Worm (Caenorhabditis elegans) whole organism, early embryonic: Measurements from ENCODE around the gene cpf-1.

Experiments used
- B0310.2 ChIP-seq: sonication (generic microtip); optimal IDR thresholded peaks from 2 replicates; lab custom pipeline; 2016; ENCODE audit warnings: mild to moderate bottlenecking, missing genetic modification characterization, missing compliant biosample characterization
- F13C5.2 ChIP-seq: sonication (generic microtip); optimal IDR thresholded peaks from 2 replicates; lab custom pipeline; 2017; ENCODE audit warnings: mild to moderate bottlenecking, missing genetic modification characterization, inconsistent platforms, missing compliant biosample characterization
- aly-1 ChIP-seq: sonication (generic microtip); optimal IDR thresholded peaks from 2 replicates; lab custom pipeline; 2016; ENCODE audit warnings: missing genetic modification characterization, missing compliant biosample characterization
- ama-1 ChIP-seq: fragments of 150-350 bp; optimal IDR thresholded peaks from 2 replicates; lab custom pipeline; 2014
- ceh-13 ChIP-seq: fragments of 200-800 bp; sonication (Bioruptor generic); optimal IDR thresholded peaks from 2 replicates; lab custom pipeline; 2018; ENCODE audit warnings: mild to moderate bottlenecking, missing genetic modification characterization, missing compliant biosample characterization
- ceh-36 ChIP-seq: sonication (generic microtip); optimal IDR thresholded peaks from 2 replicates; lab custom pipeline; 2016; ENCODE audit warnings: missing genetic modification characterization, inconsistent platforms, missing compliant biosample characterization
- ets-7 ChIP-seq: sonication (generic microtip); optimal IDR thresholded peaks from 2 replicates; lab custom pipeline; 2016; ENCODE audit warnings: missing genotype, missing genetic modification characterization, missing compliant biosample characterization
- flt-1 ChIP-seq: fragments of 200-800 bp; sonication (Bioruptor generic); IDR thresholded peaks from 2 replicates; pipeline ENCODE4 v1.3.6; 2022; ENCODE audit warnings: missing genetic modification characterization, missing compliant biosample characterization
- hmbx-1 ChIP-seq: sonication (generic microtip); optimal IDR thresholded peaks from 2 replicates; lab custom pipeline; 2016; ENCODE audit warnings: mild to moderate bottlenecking, missing genetic modification characterization, missing compliant biosample characterization
- hmg-4 ChIP-seq: fragments of 200-800 bp; sonication (Bioruptor generic); optimal IDR thresholded peaks from 2 replicates; lab custom pipeline; 2018; ENCODE audit warnings: mild to moderate bottlenecking, missing genetic modification characterization, missing compliant biosample characterization
- hnd-1 ChIP-seq: sonication (generic microtip); optimal IDR thresholded peaks from 2 replicates; lab custom pipeline; 2016; ENCODE audit warnings: missing genetic modification characterization, missing compliant biosample characterization
- pes-1 ChIP-seq: fragments of 200-800 bp; sonication (Bioruptor generic); IDR thresholded peaks from 2 replicates; pipeline ENCODE4 v1.3.6; 2022; ENCODE audit warnings: missing genetic modification reagents, missing genetic modification characterization, missing compliant biosample characterization
- scrt-1 ChIP-seq: fragments of 200-800 bp; sonication (Bioruptor generic); IDR thresholded peaks from 2 replicates; pipeline ENCODE4 v1.3.6; 2022; ENCODE audit warnings: missing genetic modification characterization, missing compliant biosample characterization
- sea-1 ChIP-seq: fragments of 200-800 bp; sonication (Bioruptor generic); conservative IDR thresholded peaks from 2 replicates; pipeline ENCODE4 v1.3.6; 2022; ENCODE audit warnings: missing genetic modification characterization, missing compliant biosample characterization
- tbx-11 ChIP-seq: fragments of 200-800 bp; sonication (Bioruptor generic); IDR thresholded peaks from 2 replicates; pipeline ENCODE4 v1.3.6; 2022; ENCODE audit warnings: missing genetic modification characterization, missing compliant biosample characterization
- tbx-37 ChIP-seq: fragments of 200-800 bp; sonication (Bioruptor generic); conservative IDR thresholded peaks from 2 replicates; pipeline ENCODE4 v1.3.6; 2022; ENCODE audit warnings: missing genetic modification reagents, missing genetic modification characterization, missing compliant biosample characterization
- tra-4 ChIP-seq: sonication (generic microtip); optimal IDR thresholded peaks from 2 replicates; lab custom pipeline; 2017; ENCODE audit warnings: missing genetic modification characterization, missing compliant biosample characterization

cpf-1 gene

ce11 chrII:8602337-8602944 lies at the start of gene cpf-1, which contains the start of gene rpl-26:
cpf-1 (minus strand) TSS chrII:8602440.
rpl-26 (plus strand) TSS chrII:8602785.
- TF ChIP-seq hnd-1 (tag; lab: Kevin White, UChicago) (no peak), ceh-36 (tag; lab: Kevin White, UChicago) (no peak), ceh-13 (GFP tag; lab: Kevin White, UChicago) (no peak), hmbx-1 (no peak)

- TF ChIP-seq hmbx-1 (no peak), pes-1 (GFP tag; lab: Robert Waterston, UW) (no peak), sea-1 (GFP tag; lab: Robert Waterston, UW) (no peak), ets-7 (no peak), tbx-11 (no peak), scrt-1 (GFP tag; lab: Robert Waterston, UW) (no peak), B0310.2 (tag; lab: Kevin White, UChicago) (no peak), ama-1 (no peak), hnd-1 (tag; lab: Kevin White, UChicago) (no peak), tra-4 (tag; lab: Kevin White, UChicago) (no peak), F13C5.2 (no peak), ceh-36 (tag; lab: Kevin White, UChicago) (no peak), ceh-13 (GFP tag; lab: Kevin White, UChicago) (no peak), flt-1 (GFP tag; lab: Robert Waterston, UW) (no peak), tbx-37 (GFP tag; lab: Robert Waterston, UW) (no peak)
These were observed 48.5 kb upstream of the cpf-1 start, which contains the start of gene pyr-1 for ce11 chrII:8650644-8651159. pyr-1 (plus strand) TSS chrII:8651109.

DNA sequence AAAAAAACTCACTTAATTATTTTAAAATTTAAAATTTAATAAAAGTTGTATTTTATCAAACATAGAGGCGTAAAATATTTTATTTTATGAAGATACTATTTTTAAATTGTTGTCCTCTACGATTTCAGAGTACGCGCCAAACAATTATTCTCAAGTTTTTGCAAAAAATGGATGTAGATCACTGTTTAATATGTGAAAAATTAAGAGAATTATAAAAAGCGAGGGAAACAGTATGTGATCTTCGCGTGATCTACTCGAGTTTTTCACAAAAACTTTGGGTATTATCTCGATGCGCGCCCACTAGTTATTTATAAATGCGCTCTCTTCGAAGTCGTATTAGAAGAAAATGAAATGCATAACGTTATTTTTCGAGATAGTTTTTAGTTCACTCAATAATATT lies 46.6 kb upstream of the cpf-1 start:
- TF ChIP-seq sea-1 (GFP tag; lab: Robert Waterston, UW) = no peak
- TF ChIP-seq pes-1 (GFP tag; lab: Robert Waterston, UW) = no peak
- no peak for TF ChIP-seq tra-4 (tag; lab: Kevin White, UChicago)
- TF ChIP-seq ceh-36 (tag; lab: Kevin White, UChicago) = no peak
- TF ChIP-seq ets-7 = no peak
- TF ChIP-seq flt-1 (GFP tag; lab: Robert Waterston, UW) = no peak
- TF ChIP-seq B0310.2 (tag; lab: Kevin White, UChicago) = no peak

- TF ChIP-seq sea-1 (GFP tag; lab: Robert Waterston, UW) = no peak
- no peak for TF ChIP-seq ets-7
- no peak for TF ChIP-seq ama-1
- no peak for TF ChIP-seq tra-4 (tag; lab: Kevin White, UChicago)
- TF ChIP-seq flt-1 (GFP tag; lab: Robert Waterston, UW) = no peak
- no peak for TF ChIP-seq aly-1 (tag; lab: Kevin White, UChicago)
- no peak for TF ChIP-seq hnd-1 (tag; lab: Kevin White, UChicago)
- no peak for TF ChIP-seq tbx-37 (GFP tag; lab: Robert Waterston, UW)
- no peak for TF ChIP-seq B0310.2 (tag; lab: Kevin White, UChicago)
These were observed 44.2 kb upstream of the cpf-1 start for ce11 chrII:8646437-8646836.

- TF ChIP-seq aly-1 (tag; lab: Kevin White, UChicago) = no peak
- no peak for TF ChIP-seq pes-1 (GFP tag; lab: Robert Waterston, UW)
- no peak for TF ChIP-seq scrt-1 (GFP tag; lab: Robert Waterston, UW)
- no peak for TF ChIP-seq hmbx-1
- no peak for TF ChIP-seq hmg-4 (GFP tag; lab: Kevin White, UChicago)
- no peak for TF ChIP-seq hnd-1 (tag; lab: Kevin White, UChicago)
- TF ChIP-seq F13C5.2 = no peak
- no peak for TF ChIP-seq ceh-36 (tag; lab: Kevin White, UChicago)
- TF ChIP-seq B0310.2 (tag; lab: Kevin White, UChicago) = no peak
- TF ChIP-seq ceh-13 (GFP tag; lab: Kevin White, UChicago) = no peak
- TF ChIP-seq ets-7 = no peak
- no peak for TF ChIP-seq sea-1 (GFP tag; lab: Robert Waterston, UW)
- no peak for TF ChIP-seq tbx-11
- TF ChIP-seq tra-4 (tag; lab: Kevin White, UChicago) = no peak
- no peak for TF ChIP-seq tbx-37 (GFP tag; lab: Robert Waterston, UW)
- no peak for TF ChIP-seq flt-1 (GFP tag; lab: Robert Waterston, UW)
- TF ChIP-seq ama-1 = no peak
These were observed 41.6 kb upstream of the cpf-1 start for ce11 chrII:8643627-8644356.

DNA sequence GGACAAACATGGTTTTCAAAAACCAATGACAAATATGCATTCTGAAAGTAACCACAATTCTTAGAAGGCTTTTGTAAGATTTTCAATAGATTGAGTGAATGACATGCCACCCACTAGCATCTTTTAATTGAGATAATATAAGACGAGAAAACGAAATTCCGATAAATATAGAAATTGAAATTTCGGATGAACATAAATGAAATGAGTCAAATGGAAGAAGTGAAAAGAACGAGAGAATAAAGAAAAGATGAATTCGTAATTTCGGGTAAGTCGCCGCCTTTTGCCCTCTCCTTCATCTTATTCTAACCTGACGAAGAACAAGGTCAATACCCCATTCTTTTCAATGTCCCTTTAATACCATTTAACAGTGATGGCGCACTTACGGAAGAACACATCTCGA lies 40.1 kb upstream of the cpf-1 start:
- TF ChIP-seq scrt-1 (GFP tag; lab: Robert Waterston, UW) (no peak), aly-1 (tag; lab: Kevin White, UChicago) (no peak), hmg-4 (GFP tag; lab: Kevin White, UChicago) (no peak), hnd-1 (tag; lab: Kevin White, UChicago) (no peak), B0310.2 (tag; lab: Kevin White, UChicago) (no peak), F13C5.2 (no peak), ama-1 (no peak), sea-1 (GFP tag; lab: Robert Waterston, UW) (no peak), flt-1 (GFP tag; lab: Robert Waterston, UW) (no peak), ets-7 (no peak), tbx-11 (no peak), ceh-36 (tag; lab: Kevin White, UChicago) (no peak), tra-4 (tag; lab: Kevin White, UChicago) (no peak), tbx-37 (GFP tag; lab: Robert Waterston, UW) (no peak), hmbx-1 (no peak)

DNA sequence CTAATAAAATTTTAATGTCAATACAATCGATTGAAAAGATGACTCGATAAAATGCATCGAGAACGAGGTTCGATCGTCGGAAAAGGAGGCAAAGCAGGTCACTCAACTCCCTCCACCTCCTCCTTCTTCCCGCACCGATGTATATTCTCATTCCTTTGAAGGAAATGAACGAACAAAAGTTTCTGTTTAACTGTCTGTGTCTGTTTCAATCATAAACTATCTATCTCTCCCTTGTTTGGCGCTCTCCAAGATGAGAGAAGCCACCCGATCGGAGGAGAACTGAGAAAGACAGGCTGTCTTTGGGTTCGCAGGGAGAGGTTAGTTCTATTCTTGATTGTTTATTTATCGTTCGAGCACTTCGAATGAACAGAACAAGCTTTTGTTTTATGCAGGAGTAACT lies 38.9 kb upstream of the cpf-1 start, which contains the start of gene D2085.7:
Gene D2085.7 (plus strand): TSS at position 251 of the 400 bp plus-strand sequence.
- TF ChIP-seq tbx-37 (GFP tag; lab: Robert Waterston, UW) (no peak), pes-1 (GFP tag; lab: Robert Waterston, UW) (no peak), B0310.2 (tag; lab: Kevin White, UChicago) (no peak), scrt-1 (GFP tag; lab: Robert Waterston, UW) (no peak), hmg-4 (GFP tag; lab: Kevin White, UChicago) (no peak), flt-1 (GFP tag; lab: Robert Waterston, UW) (no peak), ets-7 (no peak), ceh-13 (GFP tag; lab: Kevin White, UChicago) (no peak), tra-4 (tag; lab: Kevin White, UChicago) (no peak), tbx-11 (no peak), F13C5.2 (no peak), sea-1 (GFP tag; lab: Robert Waterston, UW) (no peak), aly-1 (tag; lab: Kevin White, UChicago) (no peak), ceh-36 (tag; lab: Kevin White, UChicago) (no peak), ama-1 (no peak), hmbx-1 (no peak), hnd-1 (tag; lab: Kevin White, UChicago) (no peak)
